Worm (Caenorhabditis elegans): ENCODE results near the gene str-12.

- TF ChIP-seq nhr-25 (tag; optimal IDR thresholded peaks at IDR 0.05) (no peak), elt-1 (tag; optimal IDR thresholded peaks at IDR 0.05) (no peak), sea-2 (GFP tag; optimal IDR thresholded peaks at IDR 0.05) (no peak), daf-12 (tag; optimal IDR thresholded peaks at IDR 0.05) (no peak), nfya-1 (tag; optimal IDR thresholded peaks at IDR 0.05; ENCODE audit: insufficient read depth) (peak; percentile 56), lin-39 (tag; optimal IDR thresholded peaks at IDR 0.05) (peak; percentile 31)
Measured at ce11 chrV:15578386-15578785, 32.3 kb upstream of the str-12 start, which contains the start of gene F28F8.9.
